Fruit fly (Drosophila melanogaster) whole organism, embryonic: ENCODE results near the gene Gmap.

Experiments used
- ATbp ChIP-seq: fragments of 200-800 bp; sonication (Bioruptor generic); optimal IDR thresholded peaks from 2 replicates; lab custom pipeline; 2017; ENCODE audit warnings: missing biosample characterization, mild to moderate bottlenecking, missing genetic modification characterization, missing genetic modification reagents
- Adf1 ChIP-seq: fragments of 200-800 bp; sonication (Bioruptor generic); IDR thresholded peaks from 2 replicates; pipeline ENCODE4 v1.3.6; 2022; ENCODE audit warnings: missing biosample characterization, missing genetic modification characterization
- CG11696 ChIP-seq: fragments of 200-800 bp; sonication (Bioruptor generic); IDR thresholded peaks from 2 replicates; pipeline ENCODE4 v1.3.6; 2022; ENCODE audit warnings: missing biosample characterization, missing genetic modification characterization
- CG12391 ChIP-seq: fragments of 200-800 bp; sonication (Bioruptor generic); optimal IDR thresholded peaks from 3 replicates; lab custom pipeline; 2018; ENCODE audit warnings: missing biosample characterization, mild to moderate bottlenecking, missing genetic modification characterization, moderate library complexity
- CG15479 ChIP-seq: fragments of 200-800 bp; sonication (Bioruptor generic); optimal IDR thresholded peaks from 3 replicates; lab custom pipeline; 2019; ENCODE audit warnings: missing biosample characterization, mild to moderate bottlenecking, missing genetic modification characterization, moderate library complexity
- CG1603 ChIP-seq: fragments of 200-800 bp; sonication (Bioruptor generic); optimal IDR thresholded peaks from 2 replicates; lab custom pipeline; 2019; ENCODE audit warnings: missing biosample characterization, mild to moderate bottlenecking, missing genetic modification characterization, moderate library complexity
- CG17568 ChIP-seq: fragments of 200-800 bp; sonication (Bioruptor generic); optimal IDR thresholded peaks from 2 replicates; lab custom pipeline; 2018; ENCODE audit warnings: missing biosample characterization, mild to moderate bottlenecking, missing genetic modification characterization, moderate library complexity
- CG17829 ChIP-seq: fragments of 200-800 bp; optimal IDR thresholded peaks from 2 replicates; lab custom pipeline; 2019; ENCODE audit warnings: missing biosample characterization, mild to moderate bottlenecking, missing genetic modification characterization, moderate library complexity
- CG1832 ChIP-seq: fragments of 200-800 bp; sonication (Bioruptor generic); optimal IDR thresholded peaks from 2 replicates; lab custom pipeline; 2017; ENCODE audit warnings: missing biosample characterization, mild to moderate bottlenecking, missing genetic modification characterization, inconsistent platforms
- CG31224 ChIP-seq: fragments of 200-800 bp; sonication (Bioruptor generic); IDR thresholded peaks from 2 replicates; pipeline ENCODE4 v1.3.6; 2022; ENCODE audit warnings: missing biosample characterization, missing genetic modification characterization
- CG34224 ChIP-seq: fragments of 200-800 bp; sonication (Bioruptor generic); IDR thresholded peaks from 3 replicates; pipeline ENCODE4 v1.3.6; 2022; ENCODE audit warnings: missing biosample characterization, missing genetic modification characterization; ENCODE audit not compliant: partially characterized antibody
- CG4360 ChIP-seq: fragments of 200-800 bp; sonication (Bioruptor generic); IDR thresholded peaks from 2 replicates; pipeline ENCODE4 v1.3.6; 2022; ENCODE audit warnings: missing biosample characterization, missing genetic modification characterization
- CG4820 ChIP-seq: fragments of 200-800 bp; sonication (Bioruptor generic); optimal IDR thresholded peaks from 3 replicates; lab custom pipeline; 2016; ENCODE audit warnings: missing biosample characterization, missing genetic modification characterization
- CG5245 ChIP-seq: fragments of 200-800 bp; sonication (Bioruptor generic); optimal IDR thresholded peaks from 3 replicates; lab custom pipeline; 2016; ENCODE audit warnings: missing biosample characterization, missing genetic modification characterization
- CG6683 ChIP-seq: fragments of 200-800 bp; sonication (Bioruptor generic); optimal IDR thresholded peaks from 2 replicates; lab custom pipeline; 2017; ENCODE audit warnings: missing biosample characterization, mild to moderate bottlenecking, missing genetic modification characterization, missing genetic modification reagents
- CG9876 ChIP-seq: fragments of 200-800 bp; sonication (Bioruptor generic); optimal IDR thresholded peaks from 2 replicates; lab custom pipeline; 2016; ENCODE audit warnings: missing biosample characterization, missing genetic modification characterization
- D ChIP-seq, 2 experiments: fragments of 200-800 bp in 1 of 2; fragments of >200 bp in 1 of 2; sonication (Bioruptor generic) in 1 of 2; optimal IDR thresholded peaks; 2 replicates in 1 of 2; 3 replicates in 1 of 2; lab custom pipeline; 2017; ENCODE audit warnings: mild to moderate bottlenecking in 1 of 2, missing biosample characterization in 1 of 2, missing genetic modification characterization in 1 of 2, missing genetic modification reagents in 1 of 2
- Dip2 ChIP-seq: fragments of 200-800 bp; sonication (Bioruptor generic); IDR thresholded peaks from 2 replicates; pipeline ENCODE4 v1.3.6; 2022; ENCODE audit warnings: missing biosample characterization, missing genetic modification characterization
- Dll ChIP-seq: fragments of 200-800 bp; sonication (Bioruptor generic); IDR thresholded peaks from 4 replicates; pipeline ENCODE4 v1.3.6; 2022; ENCODE audit warnings: missing biosample characterization, missing genetic modification characterization; ENCODE audit not compliant: partially characterized antibody
- Doc3 ChIP-seq: fragments of 200-800 bp; sonication (Bioruptor generic); IDR thresholded peaks from 3 replicates; pipeline ENCODE4 v1.3.6; 2022; ENCODE audit warnings: missing biosample characterization, missing genetic modification characterization; ENCODE audit not compliant: partially characterized antibody
- HmgD ChIP-seq: fragments of 200-800 bp; sonication (Bioruptor generic); optimal IDR thresholded peaks from 3 replicates; lab custom pipeline; 2016; ENCODE audit warnings: missing biosample characterization, missing genetic modification characterization
- Med ChIP-seq: fragments of 200-800 bp; sonication (Bioruptor generic); peaks from one replicate; lab custom pipeline; 2016; ENCODE audit warnings: missing biosample characterization, missing genetic modification characterization, mild to moderate bottlenecking, inconsistent platforms, moderate library complexity
- Myb ChIP-seq: fragments of 200-800 bp; sonication (Bioruptor generic); optimal IDR thresholded peaks from 2 replicates; lab custom pipeline; 2016; ENCODE audit warnings: missing biosample characterization, missing genetic modification characterization
- Rfx ChIP-seq: fragments of 200-800 bp; sonication (Bioruptor generic); IDR thresholded peaks from 2 replicates; pipeline ENCODE4 v1.3.6; 2022; ENCODE audit warnings: missing biosample characterization, missing genetic modification characterization
- Trl ChIP-seq, 3 experiments: fragments of >200 bp in 2 of 3; fragments of 200-800 bp in 1 of 3; sonication (Bioruptor generic) in 1 of 3; optimal IDR thresholded peaks; 2 replicates in 1 of 3; 3 replicates in 2 of 3; lab custom pipeline; 2016 to 2017; ENCODE audit warnings: missing biosample characterization in 1 of 3, missing genetic modification characterization in 1 of 3
- Xrp1 ChIP-seq: fragments of 200-800 bp; sonication (Bioruptor generic); IDR thresholded peaks from 2 replicates; pipeline ENCODE4 v1.3.6; 2022; ENCODE audit warnings: missing biosample characterization, missing genetic modification characterization
- YL-1 ChIP-seq: fragments of 200-800 bp; sonication (Bioruptor generic); optimal IDR thresholded peaks from 3 replicates; lab custom pipeline; 2017; ENCODE audit warnings: missing biosample characterization, mild to moderate bottlenecking, missing genetic modification characterization
- bcd ChIP-seq: fragments of 200-800 bp; sonication (Bioruptor generic); optimal IDR thresholded peaks from 2 replicates; lab custom pipeline; 2017; ENCODE audit warnings: missing biosample characterization, mild to moderate bottlenecking, missing genetic modification characterization
- cas ChIP-seq: fragments of 200-800 bp; sonication (Bioruptor generic); IDR thresholded peaks from 2 replicates; pipeline ENCODE4 v1.3.6; 2022; ENCODE audit warnings: missing biosample characterization, missing genetic modification characterization
- cg ChIP-seq: fragments of 200-800 bp; sonication (Bioruptor generic); optimal IDR thresholded peaks from 3 replicates; lab custom pipeline; 2019; ENCODE audit warnings: missing biosample characterization, mild to moderate bottlenecking, missing genetic modification characterization, moderate library complexity
- ci ChIP-seq: fragments of 200-800 bp; sonication (Bioruptor generic); IDR thresholded peaks from 3 replicates; pipeline ENCODE4 v1.3.6; 2022; ENCODE audit warnings: missing biosample characterization, missing genetic modification characterization
- dati ChIP-seq: fragments of 200-800 bp; sonication (Bioruptor generic); IDR thresholded peaks from 2 replicates; pipeline ENCODE4 v1.3.6; 2022; ENCODE audit warnings: missing biosample characterization, missing genetic modification characterization
- eve ChIP-seq, 2 experiments: fragments of >200 bp; optimal IDR thresholded peaks; 2 replicates each; lab custom pipeline; 2017; ENCODE audit warnings: missing biosample characterization in 2 of 2, missing genetic modification characterization in 2 of 2
- fd102C ChIP-seq: fragments of 200-800 bp; sonication (Bioruptor generic); optimal IDR thresholded peaks from 2 replicates; lab custom pipeline; 2018; ENCODE audit warnings: missing biosample characterization, mild to moderate bottlenecking, missing genetic modification characterization, moderate library complexity
- gce ChIP-seq: fragments of 200-800 bp; sonication (Bioruptor generic); IDR thresholded peaks from 3 replicates; pipeline ENCODE4 v1.3.6; 2022; ENCODE audit warnings: missing biosample characterization, missing genetic modification characterization
- ken ChIP-seq: fragments of 200-800 bp; sonication (Bioruptor generic); IDR thresholded peaks from 3 replicates; pipeline ENCODE4 v1.3.6; 2022; ENCODE audit warnings: missing biosample characterization, missing genetic modification characterization
- kni ChIP-seq: fragments of 200-800 bp; sonication (Bioruptor generic); optimal IDR thresholded peaks from 3 replicates; lab custom pipeline; 2017; ENCODE audit warnings: mild to moderate bottlenecking, missing biosample characterization, missing genetic modification reagents, missing genetic modification characterization
- mam ChIP-seq: fragments of 200-800 bp; sonication (Bioruptor generic); optimal IDR thresholded peaks from 3 replicates; lab custom pipeline; 2016; ENCODE audit warnings: missing biosample characterization, missing genetic modification characterization
- nom ChIP-seq: fragments of 200-800 bp; sonication (Bioruptor generic); optimal IDR thresholded peaks from 2 replicates; lab custom pipeline; 2017; ENCODE audit warnings: missing biosample characterization, missing genetic modification characterization, mild to moderate bottlenecking, moderate library complexity, missing genetic modification reagents
- odd ChIP-seq: fragments of 200-800 bp; sonication (Bioruptor generic); optimal IDR thresholded peaks from 2 replicates; lab custom pipeline; 2017; ENCODE audit warnings: missing biosample characterization, mild to moderate bottlenecking, missing genetic modification characterization
- seq ChIP-seq: fragments of 200-800 bp; sonication (Bioruptor generic); IDR thresholded peaks from 2 replicates; pipeline ENCODE4 v1.3.6; 2022; ENCODE audit warnings: missing biosample characterization, missing genetic modification characterization
- tll ChIP-seq, 2 experiments: fragments of 200-800 bp in 1 of 2; fragments of >200 bp in 1 of 2; sonication (Bioruptor generic) in 1 of 2; optimal IDR thresholded peaks; 2 replicates each; lab custom pipeline; 2017 to 2019; ENCODE audit warnings: missing biosample characterization in 2 of 2, missing genetic modification characterization in 2 of 2, mild to moderate bottlenecking in 1 of 2, moderate library complexity in 1 of 2
- trh ChIP-seq: fragments of 200-800 bp; sonication (Bioruptor generic); optimal IDR thresholded peaks from 2 replicates; lab custom pipeline; 2016; ENCODE audit warnings: missing biosample characterization, missing genetic modification characterization
- tup ChIP-seq: fragments of 200-800 bp; sonication (Bioruptor generic); optimal IDR thresholded peaks from 2 replicates; lab custom pipeline; 2016; ENCODE audit warnings: missing biosample characterization, mild to moderate bottlenecking, missing genetic modification characterization, moderate library complexity
- vfl ChIP-seq: fragments of 200-800 bp; sonication (Bioruptor generic); optimal IDR thresholded peaks from 2 replicates; lab custom pipeline; 2016; ENCODE audit warnings: missing biosample characterization, missing genetic modification characterization
- vvl ChIP-seq: fragments of 200-800 bp; sonication (Bioruptor generic); IDR thresholded peaks from 2 replicates; pipeline ENCODE4 v1.3.6; 2022; ENCODE audit warnings: missing biosample characterization, missing genetic modification characterization

The Gmap gene

DNA sequence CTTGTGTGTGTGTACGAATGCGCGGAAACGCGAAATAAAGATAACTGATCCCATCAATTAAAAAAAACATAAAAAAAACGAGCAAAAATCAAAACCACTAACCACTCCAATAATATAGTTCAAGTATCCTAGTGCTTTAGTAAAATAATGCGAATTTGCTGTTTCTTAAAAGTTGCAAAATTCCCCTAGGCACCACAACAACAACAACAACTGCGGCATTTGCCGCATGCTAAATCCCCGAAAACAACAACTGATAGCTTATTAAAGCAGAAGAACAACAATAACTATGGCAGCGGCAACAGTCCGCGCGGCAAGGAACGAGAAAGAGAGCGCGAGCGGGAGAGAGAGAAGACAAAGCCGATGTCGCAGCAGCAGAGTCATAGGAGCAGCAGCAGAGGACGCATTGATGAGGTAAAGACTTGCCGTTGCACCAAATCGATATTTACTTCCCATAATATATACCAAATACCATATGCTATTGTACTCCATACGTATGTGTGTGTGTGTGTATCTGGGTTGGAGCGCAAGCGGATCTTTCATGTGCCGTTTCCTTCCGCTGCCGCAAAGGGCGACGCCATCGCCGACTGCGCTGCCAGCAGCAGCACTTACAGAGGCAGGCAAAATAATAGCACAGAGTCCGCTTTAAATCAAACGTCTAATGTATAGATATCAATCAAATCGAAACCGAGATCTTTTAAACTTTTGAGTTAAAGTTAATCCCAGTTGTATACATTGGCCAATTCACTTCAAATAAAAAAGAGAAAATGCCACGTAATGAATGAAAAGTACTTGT, 3.5 kb upstream of the Gmap start:
- TF ChIP-seq nom (peak; percentile 25), CG11696 (peak; percentile 67; the same call in 1 of the 2 replicates), CG15479 (GFP tag; lab: Kevin White, UChicago) (peak; percentile 61), Adf1 (peak; percentile 85), vvl (GFP tag; lab: Robert Waterston, UW) (no peak), dati (GFP tag; lab: Robert Waterston, UW) (no peak), CG4360 (GFP tag; lab: Robert Waterston, UW) (peak; percentile 76), Trl (optimal IDR thresholded peaks at IDR 0.05; lab: Kevin White, UChicago) (peak; percentile 48 to 60), Trl (GFP tag; optimal IDR thresholded peaks at IDR 0.05; lab: Kevin White, UChicago) (no peak), trh (GFP tag; lab: Kevin White, UChicago) (no peak), CG1832 (peak; percentile 41)

DNA sequence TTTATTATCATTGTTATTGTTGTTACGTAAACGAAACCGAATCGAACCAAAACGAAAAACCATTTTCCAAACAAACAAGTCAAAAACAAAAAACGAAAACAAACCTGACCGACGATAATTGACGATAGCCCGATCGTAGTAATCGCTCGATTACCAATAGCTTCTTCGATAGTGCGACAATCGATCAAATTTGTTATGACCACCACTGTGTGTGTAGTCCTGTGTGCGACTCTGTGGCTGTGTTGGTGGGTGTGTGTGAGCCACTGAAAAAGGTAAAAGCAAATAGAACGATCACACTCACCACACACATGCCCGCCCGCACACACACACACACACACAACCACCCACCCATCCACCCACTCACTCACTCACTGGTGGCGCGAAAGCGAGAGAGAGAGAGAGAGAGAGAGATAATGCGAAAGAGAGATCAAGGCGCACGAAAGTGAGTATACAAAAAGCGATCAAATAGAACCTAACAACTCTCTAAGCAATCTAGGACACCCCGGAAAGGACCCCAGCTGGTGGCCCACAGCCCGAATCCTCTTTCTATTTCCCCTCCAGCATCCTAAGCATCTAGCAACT, 2.2 kb upstream of the Gmap start:
- no peak for TF ChIP-seq Dip2 (GFP tag; lab: Robert Waterston, UW)
- no peak for TF ChIP-seq tup
- no peak for TF ChIP-seq YL-1 (GFP tag; lab: Kevin White, UChicago)
- no peak for TF ChIP-seq CG12391 (tag; lab: Kevin White, UChicago)
- peak; percentile 80 for TF ChIP-seq cg (GFP tag; lab: Kevin White, UChicago)
- TF ChIP-seq cas (GFP tag; lab: Robert Waterston, UW), result no peak
- peak; percentile 56; the same call in 2 of the 4 replicates for TF ChIP-seq Dll
- no peak for TF ChIP-seq CG31224 (GFP tag; lab: Robert Waterston, UW)
- no peak for TF ChIP-seq eve (GFP tag; optimal IDR thresholded peaks at IDR 0.05; lab: Kevin White, UChicago)
- no peak for TF ChIP-seq CG17568
- no peak for TF ChIP-seq CG4360 (GFP tag; lab: Robert Waterston, UW)
- TF ChIP-seq seq, result no peak
- TF ChIP-seq HmgD (GFP tag; lab: Kevin White, UChicago), result no peak
- TF ChIP-seq kni, result no peak
- no peak for TF ChIP-seq tll (GFP tag; optimal IDR thresholded peaks at IDR 0.05; lab: Kevin White, UChicago)
- TF ChIP-seq vfl (GFP tag; lab: Kevin White, UChicago), result no peak
- no peak for TF ChIP-seq CG9876 (GFP tag; lab: Kevin White, UChicago)
- TF ChIP-seq D (optimal IDR thresholded peaks at IDR 0.05; lab: Kevin White, UChicago), result no peak
- no peak for TF ChIP-seq D (GFP tag; optimal IDR thresholded peaks at IDR 0.05; lab: Kevin White, UChicago)
- TF ChIP-seq Xrp1 (GFP tag; lab: Robert Waterston, UW), result no peak
- TF ChIP-seq ATbp (GFP tag; lab: Kevin White, UChicago), result no peak
- no peak for TF ChIP-seq CG5245 (GFP tag; lab: Kevin White, UChicago)
- no peak for TF ChIP-seq ken (GFP tag; lab: Robert Waterston, UW)
- peak; percentile 9 for TF ChIP-seq Med (GFP tag; lab: Kevin White, UChicago)
- TF ChIP-seq Trl (optimal IDR thresholded peaks at IDR 0.05; lab: Kevin White, UChicago), result peak; percentile 33 to 71
- no peak for TF ChIP-seq Trl (GFP tag; optimal IDR thresholded peaks at IDR 0.05; lab: Kevin White, UChicago)
- TF ChIP-seq mam (GFP tag; lab: Kevin White, UChicago), result no peak
- TF ChIP-seq CG34224 (GFP tag; lab: Robert Waterston, UW), result peak; percentile 62; the same call in 2 of the 3 replicates
- TF ChIP-seq Rfx, result no peak
- no peak for TF ChIP-seq gce
- no peak for TF ChIP-seq ci (GFP tag; lab: Robert Waterston, UW)
- no peak for TF ChIP-seq Myb (GFP tag; lab: Kevin White, UChicago)
- no peak for TF ChIP-seq fd102C (GFP tag; lab: Kevin White, UChicago)
- no peak for TF ChIP-seq CG6683 (GFP tag; lab: Kevin White, UChicago)
- TF ChIP-seq Doc3 (GFP tag; lab: Robert Waterston, UW), result 0 out of 3 replicates have a peak, but pooled peaks have one; percentile 20
- no peak for TF ChIP-seq CG4820
- no peak for TF ChIP-seq CG1603 (tag; lab: Kevin White, UChicago)
- TF ChIP-seq odd (GFP tag; lab: Kevin White, UChicago), result no peak
- TF ChIP-seq bcd (GFP tag; lab: Kevin White, UChicago), result no peak
- no peak for TF ChIP-seq CG17829 (tag; lab: Kevin White, UChicago)
